Worm (Caenorhabditis elegans) whole organism, L4/young adult: ENCODE data around the gene srf-3.

ENCODE experiments used
- W03F9.2 ChIP-seq: fragments of 150-350 bp; optimal IDR thresholded peaks from 2 replicates; lab custom pipeline; 2014; ENCODE audit warnings: missing biosample characterization, missing genetic modification characterization
- him-1 ChIP-seq: sonication (generic microtip); optimal IDR thresholded peaks from 2 replicates; lab custom pipeline; 2016; ENCODE audit warnings: missing genotype, missing genetic modification reagents, missing genetic modification characterization, missing compliant biosample characterization

DNA sequence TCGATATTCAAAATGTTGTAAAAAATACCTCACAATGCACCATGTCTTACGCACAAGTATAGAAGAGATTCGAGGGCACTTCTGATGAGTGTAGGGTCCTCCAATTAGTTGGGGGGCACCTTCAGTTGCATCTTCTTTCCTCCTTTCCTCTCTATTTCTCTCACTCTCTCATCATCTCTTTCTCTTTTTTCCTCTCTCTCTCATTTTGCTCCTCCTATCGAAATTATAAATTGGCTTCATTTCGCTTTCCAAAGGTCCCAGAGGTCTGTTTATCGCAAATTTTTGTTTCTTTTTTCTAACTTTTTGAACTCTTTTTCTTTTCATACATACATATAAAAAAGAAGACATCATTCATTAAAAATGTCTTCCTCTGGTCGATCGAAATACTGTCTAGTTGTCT is 6.4 kb upstream of the srf-3 start:
- TF ChIP-seq W03F9.2 (tag; lab: Kevin White, UChicago) (no peak), him-1 (no peak)
